Worm (Caenorhabditis elegans): ENCODE results near the gene dph-7.

Gene dph-7

DNA sequence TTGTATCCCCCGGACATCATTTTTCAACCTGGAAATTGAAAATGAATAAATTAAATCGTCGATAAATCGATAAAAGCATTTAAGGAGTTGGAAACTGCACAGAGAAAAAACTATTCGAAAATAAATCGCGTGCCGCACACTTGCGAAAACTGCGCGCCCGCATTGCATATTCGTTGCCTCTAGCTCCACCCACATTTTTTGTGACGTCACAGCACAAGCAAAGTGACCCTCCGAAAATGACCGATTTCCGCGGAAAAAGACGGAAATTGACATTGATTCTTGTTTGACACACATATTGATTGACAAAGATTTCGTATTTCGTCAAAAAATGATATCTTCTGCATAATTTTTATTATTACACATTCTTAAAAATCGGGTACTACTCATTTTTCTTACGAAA, 46.1 kb upstream of the dph-7 start, which contains the start of gene cpf-2 (continued):
- TF ChIP-seq T26A8.4 (GFP tag; IDR thresholded peaks at IDR 0.05) (peak; percentile 67), zip-11 (GFP tag; IDR thresholded peaks at IDR 0.05) (no peak), ztf-7 (tag; optimal IDR thresholded peaks at IDR 0.05) (peak; percentile 58), nhr-237 (tag; optimal IDR thresholded peaks at IDR 0.05) (no peak), nhr-28 (tag; optimal IDR thresholded peaks at IDR 0.05) (no peak), ZK546.5 (tag; optimal IDR thresholded peaks at IDR 0.05) (no peak), lsy-2 (tag; optimal IDR thresholded peaks at IDR 0.05) (peak in 1 of 2 experiments; percentile 72), cey-2 (tag; optimal IDR thresholded peaks at IDR 0.05; ENCODE audit: borderline replicate concordance, insufficient read depth) (no peak), lin-13 (GFP tag; optimal IDR thresholded peaks at IDR 0.05) (peak; percentile 32), nhr-111 (GFP tag; optimal IDR thresholded peaks at IDR 0.05) (no peak), dve-1 (tag; optimal IDR thresholded peaks at IDR 0.05; ENCODE audit: insufficient read depth) (peak; percentile 49), dmd-8 (GFP tag; IDR thresholded peaks at IDR 0.05) (no peak), gei-8 (GFP tag; optimal IDR thresholded peaks at IDR 0.05) (no peak), mxl-3 (GFP tag; optimal IDR thresholded peaks at IDR 0.05) (peak; percentile 53), hlh-11 (tag; optimal IDR thresholded peaks at IDR 0.05) (peak; percentile 61), nhr-48 (tag; optimal IDR thresholded peaks at IDR 0.05) (peak; percentile 42), mep-1 (tag; optimal IDR thresholded peaks at IDR 0.05) (peak; percentile 73), nhr-10 (tag; optimal IDR thresholded peaks at IDR 0.05) (no peak), ceh-28 (tag; optimal IDR thresholded peaks at IDR 0.05) (peak; percentile 3), Y48G9A.11 (GFP tag; IDR thresholded peaks at IDR 0.05) (no peak), dmd-9 (GFP tag; IDR thresholded peaks at IDR 0.05) (peak; percentile 31; the same call in 1 of the 2 replicates), T20F7.1 (GFP tag; optimal IDR thresholded peaks at IDR 0.05) (no peak), nhr-25 (tag; optimal IDR thresholded peaks at IDR 0.05; ENCODE audit: borderline replicate concordance, insufficient read depth) (peak; percentile 72), hmg-1.1 (GFP tag; IDR thresholded peaks at IDR 0.05) (peak; percentile 78), daf-12 (tag; optimal IDR thresholded peaks at IDR 0.05) (no peak), tra-1 (GFP tag; IDR thresholded peaks at IDR 0.05) (no peak), duxl-1 (tag; optimal IDR thresholded peaks at IDR 0.05; ENCODE audit: poor library complexity) (peak; percentile 73), spr-1 (tag; optimal IDR thresholded peaks at IDR 0.05) (peak; percentile 65)

DNA sequence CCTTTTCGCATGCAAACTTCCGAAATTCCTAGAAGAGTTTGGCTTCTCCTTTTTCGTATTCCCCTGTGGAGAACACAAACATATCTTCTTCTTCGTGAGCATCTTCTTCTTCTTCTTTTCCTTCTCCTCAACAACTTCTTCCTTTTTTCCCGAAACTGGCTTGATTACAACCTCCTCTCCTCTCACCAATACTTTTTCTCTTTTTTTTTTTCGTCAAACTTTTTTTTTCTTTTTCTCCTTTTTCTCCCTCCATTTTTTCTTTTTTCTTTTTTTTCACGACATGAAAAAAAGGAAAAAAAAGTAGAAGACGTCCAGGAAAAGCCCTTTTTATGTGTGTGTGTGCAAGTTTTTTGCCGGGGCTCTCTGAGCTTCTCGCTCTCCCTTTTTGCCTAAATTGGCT, 44.0 kb upstream of the dph-7 start:
- no peak for TF ChIP-seq sdz-12 (GFP tag; optimal IDR thresholded peaks at IDR 0.05)
- TF ChIP-seq set-16 (GFP tag; IDR thresholded peaks at IDR 0.05), result no peak; the same call in 1 of the 2 replicates
- TF ChIP-seq lim-7 (GFP tag; IDR thresholded peaks at IDR 0.05), result no peak
- no peak for TF ChIP-seq fos-1 (tag; optimal IDR thresholded peaks at IDR 0.05)
- TF ChIP-seq vab-7 (GFP tag; IDR thresholded peaks at IDR 0.05), result no peak
- no peak for TF ChIP-seq pha-4 (GFP tag; IDR thresholded peaks at IDR 0.05)
- no peak for TF ChIP-seq pha-4 (tag; optimal IDR thresholded peaks at IDR 0.05)
- TF ChIP-seq nhr-42 (GFP tag; IDR thresholded peaks at IDR 0.05), result no peak
- TF ChIP-seq dmd-8 (GFP tag; IDR thresholded peaks at IDR 0.05), result no peak
- no peak for TF ChIP-seq nhr-25 (tag; optimal IDR thresholded peaks at IDR 0.05; ENCODE audit: borderline replicate concordance, insufficient read depth)
- TF ChIP-seq lin-39 (tag; optimal IDR thresholded peaks at IDR 0.05), result no peak
- no peak for TF ChIP-seq zip-11 (GFP tag; IDR thresholded peaks at IDR 0.05)
- no peak for TF ChIP-seq nhr-41 (GFP tag; IDR thresholded peaks at IDR 0.05)
- peak; percentile 19 for TF ChIP-seq rbr-2 (tag; optimal IDR thresholded peaks at IDR 0.05)
- TF ChIP-seq R02D3.7 (tag; optimal IDR thresholded peaks at IDR 0.05), result no peak
- no peak for TF ChIP-seq Y48G9A.11 (GFP tag; IDR thresholded peaks at IDR 0.05)
- no peak for TF ChIP-seq hif-1 (tag; optimal IDR thresholded peaks at IDR 0.05)
- no peak for TF ChIP-seq zag-1 (tag; optimal IDR thresholded peaks at IDR 0.05)
- peak; percentile 14; the same call in 1 of the 2 replicates for TF ChIP-seq hmg-1.1 (GFP tag; IDR thresholded peaks at IDR 0.05)
- TF ChIP-seq lsy-2 (tag; optimal IDR thresholded peaks at IDR 0.05), result peak in 1 of 2 experiments; percentile 57
- TF ChIP-seq unc-62 (GFP tag; optimal IDR thresholded peaks at IDR 0.05 in 1 of 2), result peak in 1 of 2 experiments; percentile 97
- no peak for TF ChIP-seq unc-62 (tag; optimal IDR thresholded peaks at IDR 0.05)
- TF ChIP-seq nhr-77 (tag; optimal IDR thresholded peaks at IDR 0.05), result no peak
- TF ChIP-seq mdl-1 (tag; optimal IDR thresholded peaks at IDR 0.05), result peak in 1 of 2 experiments; percentile 10
- no peak for TF ChIP-seq T26A8.4 (GFP tag; IDR thresholded peaks at IDR 0.05)
- peak; percentile 48 for TF ChIP-seq aha-1 (tag)
- TF ChIP-seq nhr-102 (tag; optimal IDR thresholded peaks at IDR 0.05), result no peak
- TF ChIP-seq madf-5 (GFP tag; IDR thresholded peaks at IDR 0.05), result no peak
- peak; percentile 17 for TF ChIP-seq mes-2 (tag; optimal IDR thresholded peaks at IDR 0.05; ENCODE audit: poor library complexity, severe bottlenecking)
